Fruit fly (Drosophila melanogaster) ovary, adult (tissue): ENCODE results near the gene CG15435.
A peak's percentile ranks its signal among the peaks of the same experiment; 100 is the strongest.

ENCODE experiments used
- CG17801 ChIP-seq: fragments of 200-800 bp; optimal IDR thresholded peaks from 2 replicates; lab custom pipeline; 2019; ENCODE audit warnings: missing biosample characterization, mild to moderate bottlenecking, missing genetic modification characterization, moderate library complexity; ENCODE audit not compliant: partially characterized antibody

CG15435 gene

dm6 chr2L:4459543-4459942 is at the start of gene CG15435, which contains the start of gene mRpL27:
CG15435 (plus strand) TSS chr2L:4459729.
mRpL27 (minus strand) TSS chr2L:4459638.
- no peak for TF ChIP-seq CG17801 (GFP tag; lab: Kevin White, UChicago)

- TF ChIP-seq CG17801 (GFP tag; lab: Kevin White, UChicago): no peak
Measured at dm6 chr2L:4410855-4411254, 48.7 kb upstream of the CG15435 start, which contains the start of gene CG43055. CG43055 (plus strand) TSS chr2L:4411155.

dm6 chr2L:4414059-4414458 is 45.5 kb upstream of the CG15435 start:
- TF ChIP-seq CG17801 (GFP tag; lab: Kevin White, UChicago): no peak

- TF ChIP-seq CG17801 (GFP tag; lab: Kevin White, UChicago): no peak
Measured at dm6 chr2L:4416089-4416488, 43.4 kb upstream of the CG15435 start.

dm6 chr2L:4416903-4417302 is 42.6 kb upstream of the CG15435 start:
- TF ChIP-seq CG17801 (GFP tag; lab: Kevin White, UChicago): no peak

dm6 chr2L:4417982-4418381 is 41.5 kb upstream of the CG15435 start:
- no peak for TF ChIP-seq CG17801 (GFP tag; lab: Kevin White, UChicago)

- no peak for TF ChIP-seq CG17801 (GFP tag; lab: Kevin White, UChicago)
Measured at dm6 chr2L:4418819-4419218, 40.7 kb upstream of the CG15435 start.

- no peak for TF ChIP-seq CG17801 (GFP tag; lab: Kevin White, UChicago)
Measured at dm6 chr2L:4422154-4422553, 37.4 kb upstream of the CG15435 start.

dm6 chr2L:4433608-4434007 is 25.9 kb upstream of the CG15435 start, which contains the start of the genes CG34177 and CG34178:
CG34177 (plus strand) TSS chr2L:4433908.
CG34178 (plus strand) TSS chr2L:4433908.
- no peak for TF ChIP-seq CG17801 (GFP tag; lab: Kevin White, UChicago)

- TF ChIP-seq CG17801 (GFP tag; lab: Kevin White, UChicago): no peak
Measured at dm6 chr2L:4437487-4437886, 22.0 kb upstream of the CG15435 start, which contains the start of gene CG43056. CG43056 (plus strand) TSS chr2L:4437787.

- no peak for TF ChIP-seq CG17801 (GFP tag; lab: Kevin White, UChicago)
Measured at dm6 chr2L:4440881-4441737, 18.4 kb upstream of the CG15435 start, which contains the start of gene CG15431. CG15431 (minus strand) TSS chr2L:4441282.

dm6 chr2L:4442010-4442587 is 17.4 kb upstream of the CG15435 start, which contains the start of the genes Sfp24F and CG15432:
Sfp24F (minus strand) TSS chr2L:4442060.
CG15432 (plus strand) TSS chr2L:4442320.
- TF ChIP-seq CG17801 (GFP tag; lab: Kevin White, UChicago): peak; percentile 14

- peak; percentile 3 for TF ChIP-seq CG17801 (GFP tag; lab: Kevin White, UChicago)
Measured at dm6 chr2L:4444457-4444856, 15.1 kb upstream of the CG15435 start, which contains the start of the genes morgue and Elp3. morgue (minus strand) TSS chr2L:4444680. Elp3 (plus strand) TSS chr2L:4444732.

dm6 chr2L:4448582-4449016 is 10.9 kb upstream of the CG15435 start, which contains the start of gene MFS18:
MFS18 (minus strand) TSS chr2L:4448635.
- peak; percentile 89 for TF ChIP-seq CG17801 (GFP tag; lab: Kevin White, UChicago)

- no peak for TF ChIP-seq CG17801 (GFP tag; lab: Kevin White, UChicago)
Measured at dm6 chr2L:4452798-4453197, 6.7 kb upstream of the CG15435 start, which contains the start of gene CG15439. CG15439 (minus strand) TSS chr2L:4453038.
